Fruit fly (Drosophila melanogaster): ENCODE data around the gene Es2.

Es2 gene

dm6 chrX:8492849-8493248, 31.6 kb downstream of the Es2 start (continued):
- TF ChIP-seq Stat92E (GFP tag; optimal IDR thresholded peaks at IDR 0.05): no peak
- peak; percentile 61 for TF ChIP-seq CG3847 (GFP tag; IDR thresholded peaks at IDR 0.05)
- peak; percentile 46; the same call in 2 of the 3 replicates for TF ChIP-seq CG2889 (GFP tag; IDR thresholded peaks at IDR 0.05)
- TF ChIP-seq CG1602 (GFP tag; optimal IDR thresholded peaks at IDR 0.05): peak; percentile 47
- TF ChIP-seq CG9727 (GFP tag; optimal IDR thresholded peaks at IDR 0.05): peak; percentile 43
- TF ChIP-seq HLHmδ (GFP tag; optimal IDR thresholded peaks at IDR 0.05): no peak
- TF ChIP-seq Lim3 (GFP tag; IDR thresholded peaks at IDR 0.05): 0 out of 2 replicates have a peak, but pooled peaks have one; percentile 59
- TF ChIP-seq Doc3 (GFP tag; IDR thresholded peaks at IDR 0.05; ENCODE audit: partially characterized antibody): no peak
- peak; percentile 86 for TF ChIP-seq kah (GFP tag; optimal IDR thresholded peaks at IDR 0.05)
- no peak for TF ChIP-seq yki (optimal IDR thresholded peaks at IDR 0.05)
- TF ChIP-seq H2.0 (GFP tag; IDR thresholded peaks at IDR 0.05): peak; percentile 82
- peak; percentile 36; the same call in 1 of the 3 replicates for TF ChIP-seq CG2199 (GFP tag; IDR thresholded peaks at IDR 0.05)
- peak; percentile 36 for TF ChIP-seq Vsx1 (GFP tag; optimal IDR thresholded peaks at IDR 0.05)
- TF ChIP-seq fru (optimal IDR thresholded peaks at IDR 0.05): no peak
- TF ChIP-seq CG16813 (GFP tag; IDR thresholded peaks at IDR 0.05; ENCODE audit: partially characterized antibody): no peak
- TF ChIP-seq Hmr (GFP tag; optimal IDR thresholded peaks at IDR 0.05): peak; percentile 40
- TF ChIP-seq pros (GFP tag; optimal IDR thresholded peaks at IDR 0.05): no peak
- TF ChIP-seq ftz-f1 (GFP tag; optimal IDR thresholded peaks at IDR 0.05): no peak
- TF ChIP-seq Bgb (GFP tag; IDR thresholded peaks at IDR 0.05; ENCODE audit: partially characterized antibody): no peak
- no peak for TF ChIP-seq CG15479 (GFP tag; optimal IDR thresholded peaks at IDR 0.05)
- no peak for TF ChIP-seq hth (optimal IDR thresholded peaks at IDR 0.05)
- 0 out of 2 replicates have a peak, but pooled peaks have one; percentile 31 for TF ChIP-seq al (GFP tag; IDR thresholded peaks at IDR 0.05)
- TF ChIP-seq Hmx (GFP tag; optimal IDR thresholded peaks at IDR 0.05): no peak
- TF ChIP-seq abd-A (tag; optimal IDR thresholded peaks at IDR 0.05): no peak
- no peak for TF ChIP-seq disco-r (GFP tag; optimal IDR thresholded peaks at IDR 0.05)
- TF ChIP-seq sima (GFP tag; optimal IDR thresholded peaks at IDR 0.05): no peak
- peak; percentile 33 for TF ChIP-seq Spps (tag; optimal IDR thresholded peaks at IDR 0.05)
- TF ChIP-seq CG15601 (tag; optimal IDR thresholded peaks at IDR 0.05): peak; percentile 66
- TF ChIP-seq Fer2 (tag; optimal IDR thresholded peaks at IDR 0.05): peak; percentile 35
- peak; percentile 90 for TF ChIP-seq CG17328 (GFP tag; IDR thresholded peaks at IDR 0.05)
- TF ChIP-seq psq (GFP tag; optimal IDR thresholded peaks at IDR 0.05): peak; percentile 5
- peak; percentile 40 for TF ChIP-seq twi (tag; optimal IDR thresholded peaks at IDR 0.05)
- TF ChIP-seq emc (GFP tag; optimal IDR thresholded peaks at IDR 0.05): no peak
- peak; percentile 35 for TF ChIP-seq Nf-YC (tag; optimal IDR thresholded peaks at IDR 0.05)
- no peak for TF ChIP-seq luna (GFP tag; optimal IDR thresholded peaks at IDR 0.05)
- TF ChIP-seq CG10431 (GFP tag; optimal IDR thresholded peaks at IDR 0.05): peak; percentile 16
- peak; percentile 58 for TF ChIP-seq CG30431 (GFP tag; optimal IDR thresholded peaks at IDR 0.05)
- peak; percentile 28 for TF ChIP-seq CG7987 (GFP tag; optimal IDR thresholded peaks at IDR 0.05)
- peak; percentile 85 for TF ChIP-seq Ets65A (GFP tag)
- peak; percentile 64 for TF ChIP-seq CG32532 (GFP tag; IDR thresholded peaks at IDR 0.05)
- 0 out of 2 replicates have a peak, but pooled peaks have one; percentile 22 for TF ChIP-seq CG9932 (GFP tag; IDR thresholded peaks at IDR 0.05)
- peak; percentile 64 for TF ChIP-seq Ravus (GFP tag; IDR thresholded peaks at IDR 0.05)
- TF ChIP-seq Gug (GFP tag; IDR thresholded peaks at IDR 0.05): peak; percentile 75
- no peak for TF ChIP-seq NC2β (GFP tag; optimal IDR thresholded peaks at IDR 0.05)
- TF ChIP-seq ab (GFP tag; optimal IDR thresholded peaks at IDR 0.05): no peak
- peak; percentile 54 for TF ChIP-seq trem (tag; optimal IDR thresholded peaks at IDR 0.05)
- peak; percentile 64 for TF ChIP-seq fd64A (GFP tag; optimal IDR thresholded peaks at IDR 0.05)
- peak in 1 of 3 experiments; percentile 42 for TF ChIP-seq lola (GFP tag; optimal IDR thresholded peaks at IDR 0.05)
- TF ChIP-seq maf-S (GFP tag; optimal IDR thresholded peaks at IDR 0.05): no peak
- TF ChIP-seq sob (GFP tag; IDR thresholded peaks at IDR 0.05): peak; percentile 80
- TF ChIP-seq ind (GFP tag; optimal IDR thresholded peaks at IDR 0.05): peak; percentile 71
- peak; percentile 88 for TF ChIP-seq stc (GFP tag; IDR thresholded peaks at IDR 0.05)
